Worm (Caenorhabditis elegans) whole organism, L3 larva: ENCODE data around the gene glb-10.

Experiments
- R02D3.7 ChIP-seq: fragments of 150-350 bp; optimal IDR thresholded peaks from 2 replicates; lab custom pipeline; 2014; ENCODE audit warnings: missing biosample characterization, missing genetic modification characterization
- aly-2 ChIP-seq: fragments of 150-350 bp; optimal IDR thresholded peaks from 2 replicates; lab custom pipeline; 2014; ENCODE audit warnings: missing biosample characterization, missing genetic modification characterization
- ama-1 ChIP-seq: fragments of 150-350 bp; optimal IDR thresholded peaks from 2 replicates; lab custom pipeline; 2018
- ceh-16 ChIP-seq: sonication (generic microtip); optimal IDR thresholded peaks from 2 replicates; lab custom pipeline; 2017; ENCODE audit warnings: missing biosample characterization, missing genetic modification characterization
- ceh-28 ChIP-seq: fragments of 150-350 bp; optimal IDR thresholded peaks from 2 replicates; lab custom pipeline; 2014; ENCODE audit warnings: missing biosample characterization, missing genetic modification reagents, missing genetic modification characterization
- ceh-82 ChIP-seq: fragments of 150-350 bp; optimal IDR thresholded peaks from 2 replicates; lab custom pipeline; 2014; ENCODE audit warnings: missing biosample characterization, missing genetic modification characterization
- ceh-9 ChIP-seq: sonication (generic microtip); optimal IDR thresholded peaks from 2 replicates; lab custom pipeline; 2018; ENCODE audit warnings: missing biosample characterization, missing genetic modification characterization
- egl-27 ChIP-seq: sonication (generic microtip); optimal IDR thresholded peaks from 4 replicates; lab custom pipeline; 2017; ENCODE audit warnings: missing biosample characterization, missing genetic modification reagents, missing genetic modification characterization
- elt-1 ChIP-seq: fragments of 150-350 bp; optimal IDR thresholded peaks from 2 replicates; lab custom pipeline; 2014; ENCODE audit warnings: missing biosample characterization, missing genetic modification characterization
- elt-2 ChIP-seq: sonication (generic microtip); optimal IDR thresholded peaks from 2 replicates; lab custom pipeline; 2016; ENCODE audit warnings: missing genetic modification reagents, mild to moderate bottlenecking, missing genetic modification characterization, missing compliant biosample characterization
- fkh-10 ChIP-seq: sonication (generic microtip); optimal IDR thresholded peaks from 2 replicates; lab custom pipeline; 2017; ENCODE audit warnings: missing biosample characterization, missing genetic modification reagents, missing genetic modification characterization
- fos-1 ChIP-seq: fragments of 150-350 bp; optimal IDR thresholded peaks from 2 replicates; lab custom pipeline; 2014; ENCODE audit warnings: missing biosample characterization, missing genetic modification characterization
- hmg-11 ChIP-seq: sonication (generic microtip); optimal IDR thresholded peaks from 2 replicates; lab custom pipeline; 2016; ENCODE audit warnings: missing genetic modification characterization, missing compliant biosample characterization
- jun-1 ChIP-seq: fragments of 150-350 bp; optimal IDR thresholded peaks from 2 replicates; lab custom pipeline; 2014; ENCODE audit warnings: missing biosample characterization, missing genetic modification reagents, missing genetic modification characterization
- lin-15B ChIP-seq: fragments of 150-350 bp; optimal IDR thresholded peaks from 2 replicates; lab custom pipeline; 2014; ENCODE audit warnings: missing biosample characterization, missing genetic modification characterization
- lin-39 ChIP-seq: fragments of 150-350 bp; optimal IDR thresholded peaks from 2 replicates; lab custom pipeline; 2018; ENCODE audit warnings: missing biosample characterization, missing genetic modification reagents, missing genetic modification characterization
- lsy-12 ChIP-seq: sonication (generic microtip); optimal IDR thresholded peaks from 2 replicates; lab custom pipeline; 2016; ENCODE audit warnings: mild to moderate bottlenecking, missing genetic modification characterization, missing compliant biosample characterization
- mdl-1 ChIP-seq: fragments of 150-350 bp; optimal IDR thresholded peaks from 2 replicates; lab custom pipeline; 2014; ENCODE audit warnings: missing biosample characterization, missing genetic modification characterization
- mml-1 ChIP-seq: fragments of 150-350 bp; sonication (generic microtip); optimal IDR thresholded peaks from 3 replicates; lab custom pipeline; 2014; ENCODE audit warnings: missing biosample characterization, missing genetic modification characterization
- nfya-1 ChIP-seq: sonication (generic microtip); optimal IDR thresholded peaks from 2 replicates; lab custom pipeline; 2017; ENCODE audit warnings: missing genetic modification characterization, mild to moderate bottlenecking, missing compliant biosample characterization, antibody characterized with exemption, moderate library complexity; ENCODE audit not compliant: insufficient read depth
- nhr-11 ChIP-seq: fragments of 150-350 bp; optimal IDR thresholded peaks from 2 replicates; lab custom pipeline; 2014; ENCODE audit warnings: missing biosample characterization, missing genetic modification characterization
- nhr-12 ChIP-seq: fragments of 150-350 bp; optimal IDR thresholded peaks from 2 replicates; lab custom pipeline; 2014; ENCODE audit warnings: missing biosample characterization, missing genetic modification characterization
- nhr-23 ChIP-seq: fragments of 150-350 bp; optimal IDR thresholded peaks from 2 replicates; lab custom pipeline; 2014; ENCODE audit warnings: missing biosample characterization, missing genetic modification reagents, missing genetic modification characterization
- nhr-237 ChIP-seq: fragments of 150-350 bp; optimal IDR thresholded peaks from 2 replicates; lab custom pipeline; 2014; ENCODE audit warnings: missing biosample characterization, missing genetic modification characterization
- nhr-25 ChIP-seq: sonication (generic microtip); optimal IDR thresholded peaks from 2 replicates; lab custom pipeline; 2017; ENCODE audit warnings: missing biosample characterization, missing genetic modification characterization
- nhr-67 ChIP-seq: fragments of 150-350 bp; optimal IDR thresholded peaks from 2 replicates; lab custom pipeline; 2014; ENCODE audit warnings: missing biosample characterization, missing genetic modification characterization
- pha-4 ChIP-seq: fragments of 150-350 bp; optimal IDR thresholded peaks from 2 replicates; lab custom pipeline; 2014; ENCODE audit warnings: missing biosample characterization, missing genetic modification reagents, missing genetic modification characterization
- pqm-1 ChIP-seq: fragments of 150-350 bp; optimal IDR thresholded peaks from 2 replicates; lab custom pipeline; 2017; ENCODE audit warnings: missing biosample characterization, missing genetic modification characterization, inconsistent platforms
- sea-2 ChIP-seq: fragments of 150-350 bp; sonication (generic microtip); optimal IDR thresholded peaks from 4 replicates; lab custom pipeline; 2014; ENCODE audit warnings: missing biosample characterization, missing genetic modification reagents, missing genetic modification characterization
- skn-1 ChIP-seq: fragments of 150-350 bp; optimal IDR thresholded peaks from 2 replicates; lab custom pipeline; 2014; ENCODE audit warnings: missing biosample characterization, missing genetic modification characterization
- snpc-4 ChIP-seq: fragments of 150-350 bp; optimal IDR thresholded peaks from 2 replicates; lab custom pipeline; 2014; ENCODE audit warnings: missing biosample characterization, missing genetic modification characterization
- zag-1 ChIP-seq: fragments of 150-350 bp; optimal IDR thresholded peaks from 2 replicates; lab custom pipeline; 2014; ENCODE audit warnings: missing biosample characterization, missing genetic modification characterization
- ztf-11 ChIP-seq: fragments of 150-350 bp; optimal IDR thresholded peaks from 2 replicates; lab custom pipeline; 2014; ENCODE audit warnings: missing biosample characterization, missing genetic modification characterization
- ztf-4 ChIP-seq: fragments of 150-350 bp; optimal IDR thresholded peaks from 2 replicates; lab custom pipeline; 2014; ENCODE audit warnings: missing biosample characterization, missing genetic modification characterization

Gene glb-10

ce11 chrII:6283074-6283473 is 26.0 kb downstream of the glb-10 start, which contains the start of gene F13H8.1:
Gene F13H8.1, plus strand, starts transcription at chrII:6283384.
- TF ChIP-seq fkh-10 (GFP tag; lab: Kevin White, UChicago): no peak
- TF ChIP-seq ceh-9 (tag; lab: Kevin White, UChicago): no peak
- TF ChIP-seq nhr-12 (tag; lab: Kevin White, UChicago): no peak
- TF ChIP-seq jun-1 (tag; lab: Kevin White, UChicago): peak; percentile 21
- no peak for TF ChIP-seq zag-1 (tag; lab: Kevin White, UChicago)
- TF ChIP-seq mdl-1 (tag; lab: Kevin White, UChicago): no peak
- TF ChIP-seq elt-1 (tag; lab: Kevin White, UChicago): no peak
- no peak for TF ChIP-seq ceh-28
- no peak for TF ChIP-seq egl-27 (tag; lab: Kevin White, UChicago)
- no peak for TF ChIP-seq fos-1 (tag; lab: Kevin White, UChicago)
- no peak for TF ChIP-seq sea-2 (GFP tag; lab: Kevin White, UChicago)
- no peak for TF ChIP-seq aly-2 (tag; lab: Kevin White, UChicago)
- TF ChIP-seq elt-2 (tag; lab: Kevin White, UChicago): peak; percentile 88
- TF ChIP-seq nhr-25: no peak
- peak; percentile 14 for TF ChIP-seq pha-4
- no peak for TF ChIP-seq snpc-4 (tag; lab: Kevin White, UChicago)
- TF ChIP-seq ama-1: no peak
- TF ChIP-seq nhr-11 (tag; lab: Kevin White, UChicago): no peak
- TF ChIP-seq pqm-1 (tag; lab: Kevin White, UChicago): peak; percentile 61
- no peak for TF ChIP-seq ceh-82 (tag; lab: Kevin White, UChicago)
- no peak for TF ChIP-seq nhr-237 (tag; lab: Kevin White, UChicago)
- TF ChIP-seq ztf-4 (tag; lab: Kevin White, UChicago): no peak
- no peak for TF ChIP-seq R02D3.7
- TF ChIP-seq nhr-23 (tag; lab: Kevin White, UChicago): no peak
- TF ChIP-seq skn-1: no peak

- peak; percentile 68 for TF ChIP-seq pqm-1 (tag; lab: Kevin White, UChicago)
- no peak for TF ChIP-seq aly-2 (tag; lab: Kevin White, UChicago)
- TF ChIP-seq hmg-11 (tag; lab: Kevin White, UChicago): no peak
- TF ChIP-seq elt-2 (tag; lab: Kevin White, UChicago): peak; percentile 66
- TF ChIP-seq lin-15B (tag; lab: Kevin White, UChicago): peak; percentile 17
- TF ChIP-seq pha-4: peak; percentile 9
Observed at ce11 chrII:6281903-6282302, 27.2 kb downstream of the glb-10 start.

ce11 chrII:6281002-6281401 is 28.1 kb downstream of the glb-10 start, which contains the start of gene scly-1:
Gene scly-1, minus strand, starts transcription at chrII:6281102.
- TF ChIP-seq ceh-16 (tag; lab: Kevin White, UChicago) (no peak), jun-1 (tag; lab: Kevin White, UChicago) (no peak), ceh-28 (no peak), ztf-11 (tag; lab: Kevin White, UChicago) (no peak)

ce11 chrII:6273916-6274315 is 35.2 kb downstream of the glb-10 start, which contains the start of gene bpl-1:
Gene bpl-1, plus strand, starts transcription at chrII:6274216.
- TF ChIP-seq nfya-1 (tag; lab: Kevin White, UChicago) (peak; percentile 38), snpc-4 (tag; lab: Kevin White, UChicago) (no peak), ztf-11 (tag; lab: Kevin White, UChicago) (no peak), fkh-10 (GFP tag; lab: Kevin White, UChicago) (no peak), lsy-12 (tag; lab: Kevin White, UChicago) (no peak), nhr-25 (no peak), nhr-67 (no peak), lin-39 (tag; lab: Kevin White, UChicago) (peak; percentile 37), aly-2 (tag; lab: Kevin White, UChicago) (no peak), nhr-11 (tag; lab: Kevin White, UChicago) (no peak), fos-1 (tag; lab: Kevin White, UChicago) (no peak), R02D3.7 (no peak), hmg-11 (tag; lab: Kevin White, UChicago) (no peak), ztf-4 (tag; lab: Kevin White, UChicago) (no peak), mml-1 (tag; lab: Kevin White, UChicago) (no peak), ceh-82 (tag; lab: Kevin White, UChicago) (no peak)
